Worm (Caenorhabditis elegans) whole organism, mixed stage, embryonic: ENCODE results near the gene C11E4.7.

Experiments used
- blmp-1 ChIP-seq: fragments of 150-350 bp; optimal IDR thresholded peaks from 2 replicates; lab custom pipeline; 2014; ENCODE audit warnings: missing biosample characterization, missing genetic modification characterization
- ces-1 ChIP-seq: fragments of 150-350 bp; optimal IDR thresholded peaks from 2 replicates; lab custom pipeline; 2014; ENCODE audit warnings: missing biosample characterization, missing genetic modification reagents, missing genetic modification characterization
- cnd-1 ChIP-seq: fragments of 200-800 bp; sonication (Bioruptor generic); optimal IDR thresholded peaks from 2 replicates; lab custom pipeline; 2018; ENCODE audit warnings: mild to moderate bottlenecking, missing genetic modification characterization, missing compliant biosample characterization
- drap-1 ChIP-seq: fragments of 200-800 bp; sonication (Bioruptor generic); optimal IDR thresholded peaks from 3 replicates; lab custom pipeline; 2018; ENCODE audit warnings: mild to moderate bottlenecking, missing genetic modification characterization, missing compliant biosample characterization
- elt-1 ChIP-seq: sonication (generic microtip); optimal IDR thresholded peaks from 2 replicates; lab custom pipeline; 2017; ENCODE audit warnings: missing genetic modification characterization, mild to moderate bottlenecking, missing compliant biosample characterization, antibody characterized with exemption, moderate library complexity, borderline replicate concordance; ENCODE audit not compliant: insufficient read depth
- elt-3 ChIP-seq: fragments of 150-350 bp; optimal IDR thresholded peaks from 2 replicates; lab custom pipeline; 2014; ENCODE audit warnings: missing biosample characterization, missing genetic modification characterization
- lin-13 ChIP-seq: fragments of 150-350 bp; optimal IDR thresholded peaks from 2 replicates; lab custom pipeline; 2014; ENCODE audit warnings: missing biosample characterization, missing genetic modification characterization
- lin-32 ChIP-seq: fragments of 200-800 bp; sonication (Bioruptor generic); optimal IDR thresholded peaks from 2 replicates; lab custom pipeline; 2018; ENCODE audit warnings: mild to moderate bottlenecking, missing genetic modification characterization, missing compliant biosample characterization
- lsy-2 ChIP-seq: fragments of 150-350 bp; optimal IDR thresholded peaks from 2 replicates; lab custom pipeline; 2014; ENCODE audit warnings: missing biosample characterization, missing genetic modification characterization
- mab-5 ChIP-seq: fragments of 150-350 bp; optimal IDR thresholded peaks from 2 replicates; lab custom pipeline; 2014; ENCODE audit warnings: missing biosample characterization, missing genetic modification characterization
- mep-1 ChIP-seq: fragments of 150-350 bp; optimal IDR thresholded peaks from 2 replicates; lab custom pipeline; 2017; ENCODE audit warnings: missing biosample characterization, missing genetic modification reagents, missing genetic modification characterization, inconsistent platforms
- nhr-12 ChIP-seq: fragments of 150-350 bp; optimal IDR thresholded peaks from 2 replicates; lab custom pipeline; 2014; ENCODE audit warnings: missing biosample characterization, missing genetic modification characterization
- nhr-237 ChIP-seq: fragments of 150-350 bp; optimal IDR thresholded peaks from 2 replicates; lab custom pipeline; 2014; ENCODE audit warnings: missing biosample characterization, missing genetic modification characterization
- nhr-28 ChIP-seq: fragments of 150-350 bp; optimal IDR thresholded peaks from 2 replicates; lab custom pipeline; 2014; ENCODE audit warnings: missing biosample characterization, missing genetic modification characterization
- nhr-76 ChIP-seq: sonication (generic microtip); optimal IDR thresholded peaks from 2 replicates; lab custom pipeline; 2017; ENCODE audit warnings: missing biosample characterization, missing genetic modification characterization
- pha-4 ChIP-seq: fragments of 150-350 bp; optimal IDR thresholded peaks from 2 replicates; lab custom pipeline; 2018; ENCODE audit warnings: missing biosample characterization, missing genetic modification reagents, missing genetic modification characterization
- sem-2 ChIP-seq: fragments of 200-800 bp; sonication (Bioruptor generic); optimal IDR thresholded peaks from 2 replicates; lab custom pipeline; 2018; ENCODE audit warnings: mild to moderate bottlenecking, missing genetic modification characterization, missing compliant biosample characterization
- snpc-4 ChIP-seq: fragments of 150-350 bp; optimal IDR thresholded peaks from 2 replicates; lab custom pipeline; 2014; ENCODE audit warnings: missing biosample characterization, missing genetic modification characterization
- sptf-1 ChIP-seq: sonication (generic microtip); optimal IDR thresholded peaks from 2 replicates; lab custom pipeline; 2017; ENCODE audit warnings: mild to moderate bottlenecking, missing genetic modification characterization, moderate library complexity, missing compliant biosample characterization
- unc-120 ChIP-seq: sonication (generic microtip); optimal IDR thresholded peaks from 2 replicates; lab custom pipeline; 2017; ENCODE audit warnings: missing genetic modification characterization, missing compliant biosample characterization; ENCODE audit not compliant: poor library complexity, severe bottlenecking
- unc-62 ChIP-seq: fragments of 150-350 bp; optimal IDR thresholded peaks from 2 replicates; lab custom pipeline; 2014; ENCODE audit warnings: missing biosample characterization, missing genetic modification reagents, missing genetic modification characterization
- zip-8 ChIP-seq: fragments of 150-350 bp; optimal IDR thresholded peaks from 2 replicates; lab custom pipeline; 2014; ENCODE audit warnings: missing biosample characterization, missing genetic modification characterization

C11E4.7 gene

DNA sequence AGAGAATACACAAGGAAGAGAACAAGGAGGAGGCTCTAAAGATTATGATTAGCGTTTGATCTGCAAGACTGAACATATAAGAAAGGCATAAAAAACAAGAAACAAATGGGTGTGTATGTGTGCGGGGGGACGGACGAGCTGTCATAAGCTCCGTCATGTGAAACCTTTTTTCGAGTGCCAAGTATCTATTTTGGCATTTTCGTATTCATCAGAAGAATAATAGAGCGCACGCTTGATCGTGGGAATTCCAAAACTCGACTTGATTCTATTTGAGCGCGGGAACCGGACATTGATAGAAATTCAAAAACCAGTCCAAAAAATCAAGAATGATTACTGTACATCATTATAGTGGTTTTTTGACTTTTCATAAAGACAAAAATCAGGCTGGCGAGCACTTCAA is 39.8 kb downstream of the C11E4.7 start:
- TF ChIP-seq elt-3 (no peak), mep-1 (tag; lab: Kevin White, UChicago) (no peak), sptf-1 (tag; lab: Kevin White, UChicago) (no peak), sem-2 (no peak), nhr-76 (tag; lab: Kevin White, UChicago) (no peak), nhr-28 (tag; lab: Kevin White, UChicago) (no peak), lin-13 (tag; lab: Kevin White, UChicago) (no peak), lsy-2 (tag; lab: Kevin White, UChicago) (no peak), drap-1 (GFP tag; lab: Kevin White, UChicago) (no peak), pha-4 (tag; lab: Kevin White, UChicago) (no peak)

ce11 chrX:9665944-9666343 is 48.9 kb downstream of the C11E4.7 start:
- TF ChIP-seq sptf-1 (tag; lab: Kevin White, UChicago) (no peak), blmp-1 (tag; lab: Kevin White, UChicago) (no peak)

ce11 chrX:9667391-9667790 is 50.4 kb downstream of the C11E4.7 start:
- TF ChIP-seq nhr-28 (tag; lab: Kevin White, UChicago) = no peak
- no peak for TF ChIP-seq nhr-76 (tag; lab: Kevin White, UChicago)
- no peak for TF ChIP-seq zip-8 (tag; lab: Kevin White, UChicago)
- TF ChIP-seq ces-1 (GFP tag; lab: Kevin White, UChicago) = peak; percentile 38
- TF ChIP-seq mab-5 (tag; lab: Kevin White, UChicago) = no peak
- TF ChIP-seq snpc-4 (tag; lab: Kevin White, UChicago) = no peak
- no peak for TF ChIP-seq blmp-1 (tag; lab: Kevin White, UChicago)
- no peak for TF ChIP-seq sem-2
- no peak for TF ChIP-seq cnd-1 (tag; lab: Kevin White, UChicago)
- peak; percentile 79 for TF ChIP-seq elt-1 (tag; lab: Kevin White, UChicago)
- TF ChIP-seq nhr-12 (tag; lab: Kevin White, UChicago) = no peak

- TF ChIP-seq elt-3 (no peak), unc-62 (GFP tag; lab: Kevin White, UChicago) (peak; percentile 14), lin-32 (GFP tag; lab: Kevin White, UChicago) (no peak), mab-5 (tag; lab: Kevin White, UChicago) (no peak), sptf-1 (tag; lab: Kevin White, UChicago) (peak; percentile 55), unc-120 (tag; lab: Kevin White, UChicago) (peak; percentile 33), nhr-237 (tag; lab: Kevin White, UChicago) (no peak)
Observed at ce11 chrX:9668554-9668953, 51.5 kb downstream of the C11E4.7 start, which contains the start of gene T14B1.1. Gene T14B1.1 (minus strand): TSS chrX:9668723.
